Fruit fly (Drosophila melanogaster): ENCODE measurements around the gene CG13625.

Gene CG13625

dm6 chr3R:24543033-24543675 lies 41.8 kb downstream of the CG13625 start (continued):
- peak; percentile 78 for TF ChIP-seq jing (GFP tag; optimal IDR thresholded peaks at IDR 0.05)
- TF ChIP-seq crp (GFP tag; optimal IDR thresholded peaks at IDR 0.05), result peak in 1 of 2 experiments; percentile 48
- TF ChIP-seq gce (GFP tag; IDR thresholded peaks at IDR 0.05), result peak; percentile 92
- TF ChIP-seq B-H2 (GFP tag; optimal IDR thresholded peaks at IDR 0.05), result peak; percentile 98
- TF ChIP-seq Bteb2 (GFP tag; optimal IDR thresholded peaks at IDR 0.05), result peak; percentile 93
- TF ChIP-seq ftz-f1 (GFP tag; optimal IDR thresholded peaks at IDR 0.05), result peak; percentile 13
- TF ChIP-seq sna (GFP tag; IDR thresholded peaks at IDR 0.05; ENCODE audit: partially characterized antibody), result no peak
- TF ChIP-seq vvl (GFP tag; IDR thresholded peaks at IDR 0.05), result peak; percentile 98

Measured in whole organism, embryonic.